Fruit fly (Drosophila melanogaster): Measurements from ENCODE around the gene Dnali1.

The Dnali1 gene

dm6 chr3R:11920605-11921004, 27.5 kb upstream of the Dnali1 start (continued):
- TF ChIP-seq phol (tag; optimal IDR thresholded peaks at IDR 0.05) (no peak), CG2120 (GFP tag; optimal IDR thresholded peaks at IDR 0.05) (peak; percentile 27), CG12769 (tag; optimal IDR thresholded peaks at IDR 0.05) (peak; percentile 20), CG15601 (tag; optimal IDR thresholded peaks at IDR 0.05) (no peak), BtbVII (GFP tag; optimal IDR thresholded peaks at IDR 0.05) (peak; percentile 25), zfh1 (GFP tag; IDR thresholded peaks at IDR 0.05) (peak; percentile 44; the same call in 1 of the 3 replicates), zen (tag; optimal IDR thresholded peaks at IDR 0.05) (no peak), crol (GFP tag; IDR thresholded peaks at IDR 0.05) (peak; percentile 49; the same call in 1 of the 2 replicates), CG2875 (GFP tag; optimal IDR thresholded peaks at IDR 0.05) (no peak), CG1792 (GFP tag; optimal IDR thresholded peaks at IDR 0.05) (no peak), peb (GFP tag; IDR thresholded peaks at IDR 0.05) (0 out of 2 replicates have a peak, but pooled peaks have one; percentile 19), E2f1 (GFP tag; IDR thresholded peaks at IDR 0.05) (0 out of 2 replicates have a peak, but pooled peaks have one; percentile 31), CTCF (GFP tag; optimal IDR thresholded peaks at IDR 0.05) (no peak), ranshi (GFP tag; IDR thresholded peaks at IDR 0.05) (peak; percentile 25; the same call in 1 of the 2 replicates), run (tag; optimal IDR thresholded peaks at IDR 0.05) (no peak), Xrp1 (GFP tag; IDR thresholded peaks at IDR 0.05) (peak; percentile 40; the same call in 1 of the 2 replicates), bigmax (GFP tag; optimal IDR thresholded peaks at IDR 0.05) (no peak), Doc2 (GFP tag; IDR thresholded peaks at IDR 0.05) (no peak), B-H1 (GFP tag; IDR thresholded peaks at IDR 0.05) (peak; percentile 50; the same call in 2 of the 3 replicates), lilli (GFP tag; optimal IDR thresholded peaks at IDR 0.05) (peak; percentile 0), ap (GFP tag; IDR thresholded peaks at IDR 0.05) (0 out of 2 replicates have a peak, but pooled peaks have one; percentile 17), CG14860 (GFP tag; IDR thresholded peaks at IDR 0.05; ENCODE audit: partially characterized antibody) (no peak), wek (GFP tag; optimal IDR thresholded peaks at IDR 0.05) (no peak), Kr (GFP tag; optimal IDR thresholded peaks at IDR 0.05) (no peak), vvl (GFP tag; IDR thresholded peaks at IDR 0.05) (peak; percentile 65; the same call in 1 of the 2 replicates), CG13775 (GFP tag; optimal IDR thresholded peaks at IDR 0.05) (peak; percentile 11), Dip3 (GFP tag; optimal IDR thresholded peaks at IDR 0.05) (no peak), CG17328 (GFP tag; IDR thresholded peaks at IDR 0.05) (peak; percentile 23; the same call in 1 of the 2 replicates), CG11093 (GFP tag; IDR thresholded peaks at IDR 0.05) (0 out of 3 replicates have a peak, but pooled peaks have one; percentile 37), grn (GFP tag; optimal IDR thresholded peaks at IDR 0.05) (no peak), Hsf (GFP tag; optimal IDR thresholded peaks at IDR 0.05) (no peak), cad (GFP tag; optimal IDR thresholded peaks at IDR 0.05) (no peak), Dp (GFP tag; optimal IDR thresholded peaks at IDR 0.05) (no peak), Eip74EF (GFP tag; optimal IDR thresholded peaks at IDR 0.05) (no peak), NfI (GFP tag; optimal IDR thresholded peaks at IDR 0.05) (peak; percentile 7), dimm (GFP tag; IDR thresholded peaks at IDR 0.05) (no peak), CG12659 (GFP tag; optimal IDR thresholded peaks at IDR 0.05) (no peak), ci (GFP tag; IDR thresholded peaks at IDR 0.05) (0 out of 3 replicates have a peak, but pooled peaks have one; percentile 22), CG4424 (GFP tag; optimal IDR thresholded peaks at IDR 0.05) (peak; percentile 26), vnd (GFP tag; IDR thresholded peaks at IDR 0.05; ENCODE audit: partially characterized antibody) (no peak), nom (GFP tag; optimal IDR thresholded peaks at IDR 0.05) (peak; percentile 40), CG3281 (GFP tag; optimal IDR thresholded peaks at IDR 0.05) (peak; percentile 2), Asciz (GFP tag; optimal IDR thresholded peaks at IDR 0.05) (no peak), Chrac-16 (GFP tag; optimal IDR thresholded peaks at IDR 0.05) (peak; percentile 0), esg (GFP tag; conservative IDR thresholded peaks at IDR 0.05) (0 out of 2 replicates have a peak, but pooled peaks have one; percentile 12), unc-4 (GFP tag; IDR thresholded peaks at IDR 0.05; ENCODE audit: partially characterized antibody) (no peak), Hr51 (GFP tag; optimal IDR thresholded peaks at IDR 0.05) (peak in 1 of 2 experiments; percentile 30), Dad (GFP tag; optimal IDR thresholded peaks at IDR 0.05) (no peak), org-1 (GFP tag; optimal IDR thresholded peaks at IDR 0.05) (no peak), CG17912 (GFP tag; optimal IDR thresholded peaks at IDR 0.05) (no peak), Ptx1 (GFP tag; IDR thresholded peaks at IDR 0.05) (peak; percentile 52)

All from whole organism, embryonic.